Fruit fly (Drosophila melanogaster) whole organism, prepupa: ENCODE results near the gene CG4907.

Experiments
- CG10631 ChIP-seq: fragments of 200-800 bp; sonication (Bioruptor generic); optimal IDR thresholded peaks from 2 replicates; lab custom pipeline; 2016; ENCODE audit warnings: missing biosample characterization, missing genetic modification characterization
- CG11294 ChIP-seq: fragments of 200-800 bp; sonication (Bioruptor generic); IDR thresholded peaks from 2 replicates; pipeline ENCODE4 v1.3.6; 2022; ENCODE audit warnings: missing biosample characterization, missing genetic modification characterization
- CG11902 ChIP-seq: fragments of 200-800 bp; sonication (Bioruptor generic); optimal IDR thresholded peaks from 3 replicates; lab custom pipeline; 2016; ENCODE audit warnings: missing biosample characterization, missing genetic modification characterization
- CG3032 ChIP-seq: fragments of 200-800 bp; optimal IDR thresholded peaks from 2 replicates; lab custom pipeline; 2019; ENCODE audit warnings: missing biosample characterization, mild to moderate bottlenecking, missing genetic modification characterization, moderate library complexity
- CG32006 ChIP-seq: fragments of 200-800 bp; sonication (Bioruptor generic); optimal IDR thresholded peaks from 3 replicates; lab custom pipeline; 2017; ENCODE audit warnings: missing biosample characterization, mild to moderate bottlenecking, missing genetic modification characterization
- CG6792 ChIP-seq: fragments of 200-800 bp; sonication (Bioruptor generic); optimal IDR thresholded peaks from 3 replicates; lab custom pipeline; 2016; ENCODE audit warnings: missing biosample characterization, missing genetic modification characterization
- CG6854 ChIP-seq: fragments of 200-800 bp; sonication (Bioruptor generic); optimal IDR thresholded peaks from 2 replicates; lab custom pipeline; 2017; ENCODE audit warnings: missing biosample characterization, mild to moderate bottlenecking, missing genetic modification characterization
- Hr39 ChIP-seq: fragments of 200-800 bp; sonication (Bioruptor generic); optimal IDR thresholded peaks from 2 replicates; lab custom pipeline; 2016; ENCODE audit warnings: missing biosample characterization, missing genetic modification characterization
- Lpt ChIP-seq: fragments of 200-800 bp; sonication (Bioruptor generic); optimal IDR thresholded peaks from 3 replicates; lab custom pipeline; 2016; ENCODE audit warnings: missing biosample characterization, missing genetic modification characterization
- Sox102F ChIP-seq: fragments of 200-800 bp; sonication (Bioruptor generic); optimal IDR thresholded peaks from 2 replicates; lab custom pipeline; 2016; ENCODE audit warnings: missing biosample characterization, mild to moderate bottlenecking, missing genetic modification characterization
- dac ChIP-seq: fragments of 200-800 bp; sonication (Bioruptor generic); optimal IDR thresholded peaks from 2 replicates; lab custom pipeline; 2017; ENCODE audit warnings: missing biosample characterization, mild to moderate bottlenecking, missing genetic modification characterization
- eg ChIP-seq: fragments of 200-800 bp; sonication (Bioruptor generic); IDR thresholded peaks from 3 replicates; pipeline ENCODE4 v1.3.6; 2022; ENCODE audit warnings: missing biosample characterization, missing genetic modification characterization

dm6 chr3R:22751698-22752097 is 41.1 kb upstream of the CG4907 start:
- no peak for TF ChIP-seq CG11294 (GFP tag; lab: Robert Waterston, UW)
- TF ChIP-seq CG11902: no peak
- TF ChIP-seq Lpt (GFP tag; lab: Kevin White, UChicago): no peak
- no peak for TF ChIP-seq Sox102F
- TF ChIP-seq CG3032 (tag; lab: Kevin White, UChicago): no peak
- no peak for TF ChIP-seq CG32006 (GFP tag; lab: Kevin White, UChicago)
- no peak for TF ChIP-seq CG10631 (GFP tag; lab: Kevin White, UChicago)
- no peak for TF ChIP-seq Hr39 (GFP tag; lab: Kevin White, UChicago)
- TF ChIP-seq CG6854: no peak
- TF ChIP-seq CG6792 (GFP tag; lab: Kevin White, UChicago): no peak
- no peak for TF ChIP-seq dac (GFP tag; lab: Kevin White, UChicago)
- no peak for TF ChIP-seq eg (GFP tag; lab: Robert Waterston, UW)
